Fruit fly (Drosophila melanogaster): ENCODE results near the gene CG10702.

DNA sequence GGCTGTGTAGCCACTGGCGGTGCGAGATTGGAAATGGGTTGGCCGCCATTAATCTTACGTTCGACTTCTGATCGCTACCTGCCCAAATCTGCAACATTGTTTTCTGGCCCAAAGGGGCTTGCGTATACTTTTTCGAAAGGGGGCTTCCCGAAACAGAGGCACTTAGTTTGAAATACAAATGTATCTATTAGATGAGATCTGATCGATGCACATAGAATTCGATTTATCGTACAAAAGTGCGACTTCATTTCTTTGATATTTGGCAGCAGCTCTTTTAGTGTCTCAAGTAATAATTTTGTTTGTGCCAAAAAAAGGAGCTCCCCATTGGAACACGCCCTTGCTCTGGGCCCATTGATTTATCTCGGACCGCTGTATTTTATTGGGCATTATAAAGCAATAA lies 2.1 kb upstream of the CG10702 start:
- TF ChIP-seq kay (GFP tag; ENCODE audit: borderline replicate concordance) (no peak), CG33017 (tag; optimal IDR thresholded peaks at IDR 0.05) (no peak), tj (GFP tag; optimal IDR thresholded peaks at IDR 0.05) (no peak), pad (GFP tag; optimal IDR thresholded peaks at IDR 0.05) (no peak), Crg-1 (GFP tag; optimal IDR thresholded peaks at IDR 0.05) (no peak), CG7045 (GFP tag; optimal IDR thresholded peaks at IDR 0.05) (no peak), Mnt (GFP tag; optimal IDR thresholded peaks at IDR 0.05) (no peak), ovo (GFP tag; optimal IDR thresholded peaks at IDR 0.05) (no peak)
